Worm (Caenorhabditis elegans) whole organism, L4 larva: ENCODE data around the gene W04E12.4.

ENCODE experiments used
- F44E2.7 ChIP-seq: fragments of 200-800 bp; sonication (Bioruptor generic); IDR thresholded peaks from 2 replicates; pipeline ENCODE4 v2.1.2; 2022; ENCODE audit warnings: missing genetic modification characterization, missing compliant biosample characterization
- F49E8.2 ChIP-seq: sonication (generic microtip); optimal IDR thresholded peaks from 2 replicates; lab custom pipeline; 2016; ENCODE audit warnings: missing compliant biosample characterization, mild to moderate bottlenecking, missing genetic modification characterization, borderline replicate concordance
- T20F7.1 ChIP-seq: fragments of 200-800 bp; sonication (Bioruptor generic); optimal IDR thresholded peaks from 2 replicates; lab custom pipeline; 2018; ENCODE audit warnings: mild to moderate bottlenecking, missing genetic modification characterization, missing compliant biosample characterization
- T26A8.4 ChIP-seq: fragments of 200-800 bp; sonication (Bioruptor generic); IDR thresholded peaks from 2 replicates; pipeline ENCODE4 v1.3.6; 2022; ENCODE audit warnings: missing genetic modification characterization, missing compliant biosample characterization
- Y105C5A.15 ChIP-seq: fragments of 200-800 bp; sonication (Bioruptor generic); IDR thresholded peaks from 2 replicates; pipeline ENCODE4 v1.3.6; 2022; ENCODE audit warnings: missing genetic modification characterization, missing compliant biosample characterization
- ZK546.5 ChIP-seq, 2 experiments: sonication (generic microtip); optimal IDR thresholded peaks; 2 replicates each; lab custom pipeline; 2017; ENCODE audit warnings: missing biosample characterization in 2 of 2, missing genetic modification characterization in 2 of 2
- aha-1 ChIP-seq: fragments of 150-350 bp; peaks from one replicate; lab custom pipeline; 2014; ENCODE audit warnings: missing biosample characterization, missing genetic modification characterization
- arid-1 ChIP-seq: fragments of 200-800 bp; sonication (Bioruptor generic); conservative IDR thresholded peaks from 2 replicates; pipeline ENCODE4 v1.3.6; 2022; ENCODE audit warnings: missing genetic modification reagents, missing genetic modification characterization, missing compliant biosample characterization
- attf-4 ChIP-seq: sonication (generic microtip); optimal IDR thresholded peaks from 3 replicates; lab custom pipeline; 2017; ENCODE audit warnings: missing biosample characterization, missing genetic modification characterization
- ceh-82 ChIP-seq: sonication (generic microtip); optimal IDR thresholded peaks from 2 replicates; lab custom pipeline; 2017; ENCODE audit warnings: missing biosample characterization, missing genetic modification characterization
- ctbp-1 ChIP-seq: fragments of 200-800 bp; sonication (Bioruptor generic); IDR thresholded peaks from 2 replicates; pipeline ENCODE4 v1.3.6; 2022; ENCODE audit warnings: missing genetic modification reagents, missing genetic modification characterization, missing compliant biosample characterization
- daf-8 ChIP-seq: fragments of 200-800 bp; sonication (Bioruptor generic); IDR thresholded peaks from 2 replicates; pipeline ENCODE4 v1.3.6; 2022; ENCODE audit warnings: missing genetic modification characterization, missing compliant biosample characterization
- dmd-9 ChIP-seq: fragments of 200-800 bp; sonication (Bioruptor generic); IDR thresholded peaks from 2 replicates; pipeline ENCODE4 v1.3.6; 2022; ENCODE audit warnings: missing genetic modification reagents, missing genetic modification characterization, missing compliant biosample characterization
- dve-1 ChIP-seq: sonication (generic microtip); optimal IDR thresholded peaks from 2 replicates; lab custom pipeline; 2017; ENCODE audit warnings: antibody characterized with exemption, mild to moderate bottlenecking, missing genetic modification characterization, missing compliant biosample characterization; ENCODE audit not compliant: insufficient read depth
- egl-27 ChIP-seq: sonication (generic microtip); optimal IDR thresholded peaks from 3 replicates; lab custom pipeline; 2017; ENCODE audit warnings: missing biosample characterization, missing genetic modification reagents, missing genetic modification characterization
- egl-43 ChIP-seq: fragments of 200-800 bp; sonication (Bioruptor generic); IDR thresholded peaks from 2 replicates; pipeline ENCODE4 v1.3.6; 2022; ENCODE audit warnings: missing genetic modification reagents, missing genetic modification characterization, missing compliant biosample characterization
- fkh-10 ChIP-seq: fragments of 150-350 bp; optimal IDR thresholded peaks from 2 replicates; lab custom pipeline; 2014; ENCODE audit warnings: missing biosample characterization, missing genetic modification reagents, missing genetic modification characterization
- lin-1 ChIP-seq: fragments of 200-800 bp; sonication (Bioruptor generic); IDR thresholded peaks from 2 replicates; pipeline ENCODE4 v1.3.6; 2022; ENCODE audit warnings: missing genetic modification reagents, missing genetic modification characterization, missing compliant biosample characterization
- lin-13 ChIP-seq: fragments of 150-350 bp; optimal IDR thresholded peaks from 2 replicates; lab custom pipeline; 2014; ENCODE audit warnings: missing biosample characterization, missing genetic modification reagents, missing genetic modification characterization
- lin-15B ChIP-seq: fragments of 150-350 bp; sonication (generic microtip); optimal IDR thresholded peaks from 3 replicates; lab custom pipeline; 2014; ENCODE audit warnings: missing biosample characterization, missing genetic modification characterization
- lir-3 ChIP-seq: sonication (generic microtip); optimal IDR thresholded peaks from 2 replicates; lab custom pipeline; 2016; ENCODE audit warnings: mild to moderate bottlenecking, missing genetic modification characterization, missing compliant biosample characterization
- madf-5 ChIP-seq, 2 experiments: fragments of 200-800 bp; sonication (Bioruptor generic); IDR thresholded peaks; 2 replicates each; pipeline ENCODE4 v1.3.6; 2022; ENCODE audit warnings: missing compliant biosample characterization in 2 of 2, missing genetic modification characterization in 2 of 2
- madf-9 ChIP-seq: fragments of 200-800 bp; sonication (Bioruptor generic); conservative IDR thresholded peaks from 2 replicates; pipeline ENCODE4 v1.3.6; 2022; ENCODE audit warnings: missing genetic modification reagents, missing genetic modification characterization, missing compliant biosample characterization
- nhr-11 ChIP-seq: fragments of 150-350 bp; optimal IDR thresholded peaks from 2 replicates; lab custom pipeline; 2014; ENCODE audit warnings: missing biosample characterization, missing genetic modification characterization
- nhr-28 ChIP-seq: fragments of 150-350 bp; optimal IDR thresholded peaks from 2 replicates; lab custom pipeline; 2014; ENCODE audit warnings: missing biosample characterization, missing genetic modification characterization
- nhr-6 ChIP-seq: fragments of 150-350 bp; optimal IDR thresholded peaks from 2 replicates; lab custom pipeline; 2014; ENCODE audit warnings: missing biosample characterization, missing genetic modification characterization
- nhr-76 ChIP-seq: fragments of 150-350 bp; optimal IDR thresholded peaks from 2 replicates; lab custom pipeline; 2014; ENCODE audit warnings: missing biosample characterization, missing genetic modification characterization
- saeg-2 ChIP-seq: fragments of 200-800 bp; sonication (Bioruptor generic); IDR thresholded peaks from 2 replicates; pipeline ENCODE4 v1.3.6; 2022; ENCODE audit warnings: missing genetic modification reagents, missing genetic modification characterization, missing compliant biosample characterization
- sdz-12 ChIP-seq: fragments of 200-800 bp; sonication (Bioruptor generic); optimal IDR thresholded peaks from 2 replicates; lab custom pipeline; 2018; ENCODE audit warnings: mild to moderate bottlenecking, missing genetic modification characterization, missing compliant biosample characterization
- set-16 ChIP-seq: fragments of 200-800 bp; sonication (Bioruptor generic); IDR thresholded peaks from 2 replicates; pipeline ENCODE4 v1.3.6; 2022; ENCODE audit warnings: missing genetic modification reagents, missing genetic modification characterization, missing compliant biosample characterization
- snpc-1.2 ChIP-seq: fragments of 200-800 bp; sonication (Bioruptor generic); IDR thresholded peaks from 2 replicates; pipeline ENCODE4 v1.3.6; 2022; ENCODE audit warnings: missing genetic modification reagents, missing genetic modification characterization, missing compliant biosample characterization
- unc-39 ChIP-seq: sonication (generic microtip); optimal IDR thresholded peaks from 2 replicates; lab custom pipeline; 2017; ENCODE audit warnings: missing biosample characterization, missing genetic modification characterization
- vab-7 ChIP-seq: fragments of 200-800 bp; sonication (Bioruptor generic); IDR thresholded peaks from 2 replicates; pipeline ENCODE4 v1.3.6; 2022; ENCODE audit warnings: missing genetic modification reagents, missing genetic modification characterization, missing compliant biosample characterization
- zfp-3 ChIP-seq: fragments of 200-800 bp; sonication (Bioruptor generic); conservative IDR thresholded peaks from 2 replicates; pipeline ENCODE4 v1.3.6; 2022; ENCODE audit warnings: missing genetic modification reagents, missing genetic modification characterization, missing compliant biosample characterization
- zip-11 ChIP-seq: fragments of 200-800 bp; sonication (Bioruptor generic); IDR thresholded peaks from 2 replicates; pipeline ENCODE4 v1.3.6; 2022; ENCODE audit warnings: missing genetic modification characterization, missing compliant biosample characterization
- zip-2 ChIP-seq: fragments of 150-350 bp; optimal IDR thresholded peaks from 2 replicates; lab custom pipeline; 2014; ENCODE audit warnings: missing biosample characterization, missing genetic modification characterization

W04E12.4 gene

ce11 chrV:19722881-19723280, 20.5 kb upstream of the W04E12.4 start (continued):
- TF ChIP-seq zip-2 (no peak), nhr-6 (tag; lab: Kevin White, UChicago) (peak; percentile 1), nhr-11 (no peak), madf-5 (GFP tag; IDR thresholded peaks at IDR 0.05; lab: Robert Waterston, UW) (no peak), daf-8 (GFP tag; lab: Robert Waterston, UW) (no peak), egl-43 (GFP tag; lab: Robert Waterston, UW) (peak; percentile 87), set-16 (GFP tag; lab: Robert Waterston, UW) (peak; percentile 64), lir-3 (no peak), arid-1 (GFP tag; lab: Robert Waterston, UW) (no peak; the same call in 1 of the 2 replicates), lin-1 (0 out of 2 replicates have a peak, but pooled peaks have one; percentile 20), Y105C5A.15 (GFP tag; lab: Robert Waterston, UW) (no peak), ZK546.5 (tag; optimal IDR thresholded peaks at IDR 0.05; lab: Kevin White, UChicago) (no peak), saeg-2 (GFP tag; lab: Robert Waterston, UW) (0 out of 2 replicates have a peak, but pooled peaks have one; percentile 56), nhr-76 (tag; lab: Kevin White, UChicago) (no peak), aha-1 (tag; lab: Kevin White, UChicago) (peak; percentile 43), egl-27 (tag; lab: Kevin White, UChicago) (no peak), unc-39 (tag; lab: Kevin White, UChicago) (no peak), zip-11 (GFP tag; lab: Robert Waterston, UW) (no peak), dmd-9 (GFP tag; lab: Robert Waterston, UW) (0 out of 2 replicates have a peak, but pooled peaks have one; percentile 42), F44E2.7 (GFP tag; lab: Robert Waterston, UW) (0 out of 2 replicates have a peak, but pooled peaks have one; percentile 40), F49E8.2 (tag; lab: Kevin White, UChicago) (no peak), vab-7 (GFP tag; lab: Robert Waterston, UW) (0 out of 2 replicates have a peak, but pooled peaks have one; percentile 44)

ce11 chrV:19724589-19724988, 18.8 kb upstream of the W04E12.4 start:
- TF ChIP-seq aha-1 (tag; lab: Kevin White, UChicago) (peak; percentile 75), madf-5 (GFP tag; IDR thresholded peaks at IDR 0.05; lab: Robert Waterston, UW) (no peak)

DNA sequence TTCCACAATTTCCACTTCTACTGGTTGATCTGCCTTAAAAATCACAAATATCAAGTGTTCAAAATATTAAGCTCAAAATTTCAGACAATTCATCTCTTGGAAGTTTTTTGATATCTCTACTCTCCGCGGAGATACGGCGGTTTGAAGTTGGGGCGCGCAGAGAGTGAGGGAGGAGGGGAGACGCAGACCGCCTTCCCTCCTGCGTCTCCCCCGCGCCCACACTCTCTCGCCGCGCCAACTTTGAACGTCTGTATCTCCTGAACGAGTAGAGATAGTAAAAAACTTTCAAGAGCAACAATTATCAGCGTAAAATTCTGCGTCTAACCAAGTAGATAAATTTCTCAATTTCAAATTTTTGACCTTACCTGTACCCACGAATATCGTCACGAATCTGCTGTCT, 15.4 kb upstream of the W04E12.4 start:
- TF ChIP-seq fkh-10 (no peak), set-16 (GFP tag; lab: Robert Waterston, UW) (peak; percentile 75), T20F7.1 (GFP tag; lab: Kevin White, UChicago) (no peak), zfp-3 (GFP tag; lab: Robert Waterston, UW) (no peak), madf-9 (GFP tag; lab: Robert Waterston, UW) (no peak), ZK546.5 (tag; optimal IDR thresholded peaks at IDR 0.05; lab: Kevin White, UChicago) (no peak), attf-4 (tag; lab: Kevin White, UChicago) (no peak), ceh-82 (tag; lab: Kevin White, UChicago) (no peak), lin-15B (tag; lab: Kevin White, UChicago) (no peak), snpc-1.2 (GFP tag; lab: Robert Waterston, UW) (no peak), lin-13 (peak; percentile 9), ctbp-1 (GFP tag; lab: Robert Waterston, UW) (no peak), dve-1 (tag; lab: Kevin White, UChicago) (no peak), sdz-12 (GFP tag; lab: Kevin White, UChicago) (no peak)
- TF ChIP-seq, all 104 proteins: peak for 2

DNA sequence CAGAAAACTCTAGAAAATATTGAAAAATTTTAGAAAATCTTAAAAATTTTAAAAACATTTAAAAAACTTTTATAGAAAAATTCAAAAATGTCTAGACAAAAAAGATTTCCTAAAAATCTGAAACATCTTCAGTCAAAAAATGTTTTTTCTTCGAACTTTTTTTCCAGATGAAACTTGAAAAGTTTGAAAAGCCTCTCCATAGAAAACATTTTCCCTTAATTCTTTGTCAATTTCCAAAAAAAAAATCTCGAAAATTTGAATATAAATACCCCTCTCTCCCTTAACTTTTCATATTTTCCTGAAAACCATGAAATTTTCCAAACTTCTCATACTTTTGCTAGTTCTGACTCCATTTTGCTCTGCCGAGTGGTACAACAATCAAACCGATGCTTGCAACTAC, 14.7 kb upstream of the W04E12.4 start, which contains the start of gene Y116F11A.3:
Y116F11A.3 (plus strand) TSS at position 301 of the 400 bp plus-strand sequence.
- no peak for TF ChIP-seq nhr-28 (tag; lab: Kevin White, UChicago)
- TF ChIP-seq T26A8.4 = no peak
- TF ChIP-seq, all 104 proteins: peak for 0
